Worm (Caenorhabditis elegans) whole organism, L2 larva: Measurements from ENCODE around the gene ugt-52.

ENCODE experiments used
- C34F6.9 ChIP-seq: fragments of 150-350 bp; optimal IDR thresholded peaks from 2 replicates; lab custom pipeline; 2014; ENCODE audit warnings: missing biosample characterization, missing genetic modification characterization
- R02D3.7 ChIP-seq: fragments of 150-350 bp; optimal IDR thresholded peaks from 2 replicates; lab custom pipeline; 2014; ENCODE audit warnings: missing biosample characterization, missing genetic modification characterization
- Y55F3AM.14 ChIP-seq: fragments of 200-800 bp; sonication (Bioruptor generic); optimal IDR thresholded peaks from 2 replicates; lab custom pipeline; 2018; ENCODE audit warnings: mild to moderate bottlenecking, missing genetic modification characterization, missing compliant biosample characterization
- ZK546.5 ChIP-seq: sonication (generic microtip); optimal IDR thresholded peaks from 2 replicates; lab custom pipeline; 2017; ENCODE audit warnings: missing biosample characterization, missing genetic modification characterization
- alr-1 ChIP-seq: fragments of 150-350 bp; optimal IDR thresholded peaks from 2 replicates; lab custom pipeline; 2014; ENCODE audit warnings: missing biosample characterization, missing genetic modification characterization
- ama-1 ChIP-seq: fragments of 150-350 bp; optimal IDR thresholded peaks from 2 replicates; lab custom pipeline; 2018; ENCODE audit warnings: inconsistent platforms
- blmp-1 ChIP-seq: sonication (generic microtip); optimal IDR thresholded peaks from 2 replicates; lab custom pipeline; 2017; ENCODE audit warnings: missing genetic modification characterization, mild to moderate bottlenecking, missing compliant biosample characterization, antibody characterized with exemption, moderate library complexity; ENCODE audit not compliant: insufficient read depth
- ceh-82 ChIP-seq: fragments of 150-350 bp; optimal IDR thresholded peaks from 2 replicates; lab custom pipeline; 2014; ENCODE audit warnings: missing biosample characterization, missing genetic modification characterization
- crh-2 ChIP-seq: sonication (generic microtip); optimal IDR thresholded peaks from 2 replicates; lab custom pipeline; 2017; ENCODE audit warnings: missing biosample characterization, missing genetic modification characterization
- egl-27 ChIP-seq: sonication (generic microtip); optimal IDR thresholded peaks from 3 replicates; lab custom pipeline; 2017; ENCODE audit warnings: missing biosample characterization, missing genetic modification reagents, missing genetic modification characterization
- elt-1 ChIP-seq: fragments of 150-350 bp; optimal IDR thresholded peaks from 2 replicates; lab custom pipeline; 2014; ENCODE audit warnings: missing biosample characterization, missing genetic modification characterization
- fos-1 ChIP-seq: fragments of 150-350 bp; optimal IDR thresholded peaks from 2 replicates; lab custom pipeline; 2014; ENCODE audit warnings: missing biosample characterization, missing genetic modification characterization
- gmeb-1 ChIP-seq: fragments of 150-350 bp; optimal IDR thresholded peaks from 2 replicates; lab custom pipeline; 2014; ENCODE audit warnings: missing biosample characterization, missing genetic modification characterization
- lin-11 ChIP-seq: fragments of 150-350 bp; sonication (generic microtip); optimal IDR thresholded peaks from 2 replicates; lab custom pipeline; 2014; ENCODE audit warnings: missing biosample characterization, missing genetic modification characterization, inconsistent platforms, mixed read lengths
- lin-13 ChIP-seq: fragments of 150-350 bp; optimal IDR thresholded peaks from 2 replicates; lab custom pipeline; 2014; ENCODE audit warnings: missing biosample characterization, missing genetic modification reagents, missing genetic modification characterization
- mab-5 ChIP-seq: fragments of 150-350 bp; optimal IDR thresholded peaks from 2 replicates; lab custom pipeline; 2014; ENCODE audit warnings: missing biosample characterization, missing genetic modification characterization
- mdl-1 ChIP-seq, 2 experiments: fragments of 150-350 bp in 1 of 2; sonication (generic microtip) in 1 of 2; optimal IDR thresholded peaks; 2 replicates each; lab custom pipeline; 2017; ENCODE audit warnings: missing biosample characterization in 2 of 2, missing genetic modification characterization in 2 of 2
- nhr-10 ChIP-seq: sonication (generic microtip); optimal IDR thresholded peaks from 2 replicates; lab custom pipeline; 2017; ENCODE audit warnings: missing biosample characterization, missing genetic modification characterization
- nhr-11 ChIP-seq: fragments of 150-350 bp; optimal IDR thresholded peaks from 2 replicates; lab custom pipeline; 2014; ENCODE audit warnings: missing biosample characterization, missing genetic modification characterization
- nhr-21 ChIP-seq: fragments of 150-350 bp; optimal IDR thresholded peaks from 2 replicates; lab custom pipeline; 2014; ENCODE audit warnings: missing biosample characterization, missing genetic modification characterization
- nhr-23 ChIP-seq: fragments of 150-350 bp; optimal IDR thresholded peaks from 2 replicates; lab custom pipeline; 2014; ENCODE audit warnings: missing biosample characterization, missing genetic modification reagents, missing genetic modification characterization
- nhr-237 ChIP-seq: fragments of 150-350 bp; optimal IDR thresholded peaks from 2 replicates; lab custom pipeline; 2014; ENCODE audit warnings: missing biosample characterization, missing genetic modification characterization
- nhr-25 ChIP-seq: fragments of 150-350 bp; sonication (generic microtip); optimal IDR thresholded peaks from 3 replicates; lab custom pipeline; 2014; ENCODE audit warnings: missing biosample characterization, missing genetic modification characterization
- nhr-77 ChIP-seq: fragments of 150-350 bp; optimal IDR thresholded peaks from 2 replicates; lab custom pipeline; 2014; ENCODE audit warnings: missing biosample characterization, missing genetic modification characterization
- sem-4 ChIP-seq: fragments of 150-350 bp; optimal IDR thresholded peaks from 2 replicates; lab custom pipeline; 2014; ENCODE audit warnings: missing biosample characterization, missing genetic modification reagents, missing genetic modification characterization
- skn-1 ChIP-seq: sonication (generic microtip); optimal IDR thresholded peaks from 2 replicates; lab custom pipeline; 2017; ENCODE audit warnings: missing biosample characterization, missing genetic modification characterization
- sma-3 ChIP-seq: sonication (generic microtip); optimal IDR thresholded peaks from 2 replicates; lab custom pipeline; 2016; ENCODE audit warnings: missing genetic modification reagents, missing genetic modification characterization, missing compliant biosample characterization
- sma-9 ChIP-seq, 2 experiments: fragments of 150-350 bp in 1 of 2; sonication (generic microtip) in 1 of 2; optimal IDR thresholded peaks; 2 replicates each; lab custom pipeline; 2014 to 2016; ENCODE audit warnings: missing genetic modification characterization in 2 of 2, mild to moderate bottlenecking in 1 of 2, missing biosample characterization in 1 of 2, missing compliant biosample characterization in 1 of 2, missing genetic modification reagents in 1 of 2, moderate library complexity in 1 of 2
- snpc-4 ChIP-seq: fragments of 150-350 bp; optimal IDR thresholded peaks from 2 replicates; lab custom pipeline; 2014; ENCODE audit warnings: missing biosample characterization, missing genetic modification characterization
- unc-39 ChIP-seq: fragments of 150-350 bp; optimal IDR thresholded peaks from 2 replicates; lab custom pipeline; 2014; ENCODE audit warnings: missing biosample characterization, missing genetic modification characterization
- unc-55 ChIP-seq: fragments of 150-350 bp; sonication (generic microtip); optimal IDR thresholded peaks from 3 replicates; lab custom pipeline; 2014; ENCODE audit warnings: missing biosample characterization, missing genetic modification reagents, missing genetic modification characterization
- unc-62 ChIP-seq: fragments of 150-350 bp; optimal IDR thresholded peaks from 2 replicates; lab custom pipeline; 2014; ENCODE audit warnings: missing biosample characterization, missing genetic modification reagents, missing genetic modification characterization
- ztf-4 ChIP-seq: fragments of 150-350 bp; optimal IDR thresholded peaks from 2 replicates; lab custom pipeline; 2014; ENCODE audit warnings: missing biosample characterization, missing genetic modification characterization

The ugt-52 gene

DNA sequence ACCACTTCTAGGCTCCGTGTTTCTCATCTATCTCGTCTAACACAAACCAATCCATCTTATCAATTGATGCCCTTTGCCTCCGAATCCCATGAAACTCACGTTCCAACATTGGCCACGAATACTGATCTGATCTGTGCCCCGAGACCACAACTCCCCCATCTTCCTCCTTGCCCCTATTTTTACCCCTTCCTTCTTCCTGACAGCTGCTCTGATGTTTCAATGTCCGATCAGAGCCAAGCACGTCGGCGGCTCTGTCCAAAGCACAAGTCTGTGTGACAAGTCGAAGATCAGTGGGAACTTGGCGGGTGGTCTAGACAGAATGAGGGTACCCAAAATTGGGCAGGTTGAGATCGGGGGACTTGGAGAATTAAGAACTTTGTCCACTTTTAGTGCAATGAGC is 32.3 kb upstream of the ugt-52 start:
- TF ChIP-seq gmeb-1 (tag; lab: Kevin White, UChicago): no peak
- peak; percentile 34 for TF ChIP-seq sma-9 (GFP tag; optimal IDR thresholded peaks at IDR 0.05; lab: Kevin White, UChicago)
- no peak for TF ChIP-seq sma-9 (tag; optimal IDR thresholded peaks at IDR 0.05; lab: Kevin White, UChicago)

DNA sequence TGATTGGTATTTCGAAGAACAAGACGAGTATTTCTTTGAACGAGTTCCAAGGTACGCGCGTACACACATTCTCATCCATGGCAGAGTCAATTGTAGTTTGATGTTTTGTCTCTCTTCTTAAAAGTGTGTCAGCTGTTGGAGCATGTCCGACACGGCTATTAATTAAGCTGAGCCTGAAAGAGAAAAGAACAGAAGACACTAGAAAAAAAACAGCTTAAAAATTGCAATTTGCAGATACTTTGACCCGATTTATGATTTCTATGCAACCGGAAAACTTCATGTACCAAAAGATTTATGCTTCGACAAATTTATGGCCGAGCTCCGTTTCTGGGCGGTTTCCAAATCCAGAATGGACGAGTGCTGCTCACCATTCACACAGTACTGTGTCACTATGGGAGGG is 29.0 kb upstream of the ugt-52 start:
- TF ChIP-seq nhr-10 (tag; lab: Kevin White, UChicago) (no peak), ama-1 (lab: Kevin White, UChicago) (no peak), nhr-11 (no peak), fos-1 (no peak), nhr-77 (tag; lab: Kevin White, UChicago) (no peak), skn-1 (tag; lab: Kevin White, UChicago) (no peak), ZK546.5 (no peak), ztf-4 (tag; lab: Kevin White, UChicago) (no peak), nhr-23 (tag; lab: Kevin White, UChicago) (no peak), Y55F3AM.14 (no peak), alr-1 (tag; lab: Kevin White, UChicago) (no peak), sma-3 (GFP tag; lab: Kevin White, UChicago) (no peak), mab-5 (tag; lab: Kevin White, UChicago) (no peak), nhr-237 (tag; lab: Kevin White, UChicago) (no peak), nhr-25 (tag; lab: Kevin White, UChicago) (no peak), egl-27 (no peak), snpc-4 (tag; lab: Kevin White, UChicago) (no peak)

DNA sequence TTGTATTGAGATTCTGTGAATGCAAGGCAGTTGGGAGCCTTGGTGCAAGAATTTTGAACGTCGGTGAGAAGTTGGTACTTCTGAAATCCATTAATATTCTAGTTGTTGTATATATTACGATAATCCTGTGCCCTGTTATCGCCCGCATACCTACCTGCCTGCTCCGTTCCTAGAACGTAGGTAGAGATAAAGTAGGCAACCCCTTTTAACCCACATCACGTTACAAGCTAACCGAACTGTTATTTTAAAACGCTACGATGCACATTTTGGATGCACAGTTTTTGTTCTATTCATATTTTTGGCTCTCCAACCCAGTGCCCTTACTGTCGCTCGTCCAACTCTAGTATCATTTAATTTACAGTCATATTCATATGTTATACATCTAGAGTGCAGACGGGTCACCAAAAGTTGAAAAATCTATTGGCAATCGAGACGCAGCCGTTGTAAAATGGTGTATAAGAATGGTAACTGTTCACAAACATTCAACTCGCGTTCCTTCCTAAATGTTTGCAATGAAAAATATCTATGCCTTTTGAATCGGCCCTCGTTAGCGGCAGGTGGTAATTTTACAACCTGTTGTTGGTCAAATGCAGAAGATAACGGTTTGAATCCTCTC is 24.1 kb upstream of the ugt-52 start:
- TF ChIP-seq crh-2 (tag; lab: Kevin White, UChicago) (no peak), elt-1 (tag; lab: Kevin White, UChicago) (no peak), unc-55 (GFP tag; lab: Kevin White, UChicago) (no peak), sem-4 (no peak), sma-3 (GFP tag; lab: Kevin White, UChicago) (no peak), R02D3.7 (tag; lab: Kevin White, UChicago) (no peak), nhr-21 (tag; lab: Kevin White, UChicago) (no peak)

DNA sequence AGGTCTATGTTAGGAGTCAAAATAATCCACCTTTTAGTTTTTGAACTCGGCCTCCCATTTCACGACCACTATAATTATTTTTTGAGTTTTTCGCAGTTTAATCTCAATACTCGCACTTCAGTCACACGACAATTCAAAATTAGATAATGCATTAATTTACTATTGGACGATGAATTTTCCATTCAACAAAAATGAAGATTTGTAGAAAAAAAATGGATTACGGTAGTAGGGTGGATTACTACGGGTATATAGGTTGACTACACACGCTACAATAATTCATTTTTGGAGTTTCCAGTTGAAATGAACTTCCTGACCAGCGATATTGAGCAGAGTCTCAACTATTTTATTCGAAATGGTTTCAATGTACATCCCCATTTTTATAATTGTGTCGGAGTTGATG is 22.2 kb upstream of the ugt-52 start, which contains the start of gene srt-23:
TSS of gene srt-23 (plus strand) at position 301 of the 400 bp plus-strand sequence.
- TF ChIP-seq mdl-1 (tag; optimal IDR thresholded peaks at IDR 0.05; lab: Kevin White, UChicago) (no peak), elt-1 (tag; lab: Kevin White, UChicago) (no peak)

DNA sequence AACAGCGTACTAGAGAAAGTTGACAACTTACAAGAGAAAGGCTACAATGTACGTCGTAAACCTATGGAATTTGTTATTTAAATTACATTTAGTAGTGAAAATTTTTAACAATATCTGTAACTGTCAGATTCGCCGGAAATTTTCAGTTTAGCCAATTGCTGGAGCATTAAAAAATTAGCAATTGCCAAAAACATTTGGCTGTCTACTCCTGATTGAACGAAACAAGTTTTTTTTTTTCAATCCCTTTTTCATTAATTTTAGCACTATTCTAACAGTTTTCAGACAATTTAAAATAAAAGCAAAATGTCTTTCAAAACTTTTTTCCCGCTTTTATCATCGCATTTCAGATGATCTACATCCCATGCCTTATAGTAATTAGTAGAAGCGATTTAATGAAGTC is 21.6 kb upstream of the ugt-52 start:
- no peak for TF ChIP-seq ama-1 (lab: Kevin White, UChicago)
- no peak for TF ChIP-seq nhr-11
- no peak for TF ChIP-seq fos-1
- no peak for TF ChIP-seq ceh-82
- no peak for TF ChIP-seq sma-9 (GFP tag; optimal IDR thresholded peaks at IDR 0.05; lab: Kevin White, UChicago)
- TF ChIP-seq sma-9 (tag; optimal IDR thresholded peaks at IDR 0.05; lab: Kevin White, UChicago): no peak
- TF ChIP-seq Y55F3AM.14: no peak
- TF ChIP-seq gmeb-1 (tag; lab: Kevin White, UChicago): no peak
- no peak for TF ChIP-seq ZK546.5
- no peak for TF ChIP-seq sma-3 (GFP tag; lab: Kevin White, UChicago)

DNA sequence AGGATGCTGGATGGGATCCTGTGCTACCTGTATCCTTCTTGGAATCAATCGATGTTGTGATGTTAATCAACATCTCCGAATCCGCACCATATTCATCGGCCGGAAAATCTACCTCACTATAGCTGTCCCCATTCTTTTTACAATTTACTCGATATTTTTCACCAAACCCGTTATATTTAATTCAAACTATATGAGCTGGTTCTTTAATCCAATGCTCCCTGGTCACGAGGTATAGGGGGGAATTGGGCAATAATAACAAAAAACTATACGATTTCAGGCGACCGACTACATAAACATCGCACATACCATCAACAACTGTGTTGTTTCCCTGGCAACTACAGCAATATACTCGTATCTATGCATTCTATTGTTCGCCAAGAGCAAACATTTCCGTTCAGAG is 21.0 kb upstream of the ugt-52 start:
- TF ChIP-seq lin-13 (GFP tag; lab: Kevin White, UChicago) (no peak), blmp-1 (tag; lab: Kevin White, UChicago) (no peak), nhr-21 (tag; lab: Kevin White, UChicago) (no peak), nhr-77 (tag; lab: Kevin White, UChicago) (no peak), nhr-11 (no peak), fos-1 (no peak), lin-11 (no peak), unc-62 (GFP tag; lab: Kevin White, UChicago) (no peak), C34F6.9 (tag; lab: Kevin White, UChicago) (no peak), unc-39 (tag; lab: Kevin White, UChicago) (no peak), sma-3 (GFP tag; lab: Kevin White, UChicago) (no peak), ztf-4 (tag; lab: Kevin White, UChicago) (no peak), mab-5 (tag; lab: Kevin White, UChicago) (no peak)
